Worm (Caenorhabditis elegans) whole organism, mixed stage, embryonic: ENCODE measurements around the gene lin-39.

Experiments used
- M03D4.4 ChIP-seq: sonication (generic microtip); optimal IDR thresholded peaks from 2 replicates; lab custom pipeline; 2017; ENCODE audit warnings: mild to moderate bottlenecking, missing genetic modification characterization, missing compliant biosample characterization
- ces-1 ChIP-seq: fragments of 150-350 bp; optimal IDR thresholded peaks from 2 replicates; lab custom pipeline; 2014; ENCODE audit warnings: missing biosample characterization, missing genetic modification reagents, missing genetic modification characterization
- nhr-28 ChIP-seq: fragments of 150-350 bp; optimal IDR thresholded peaks from 2 replicates; lab custom pipeline; 2014; ENCODE audit warnings: missing biosample characterization, missing genetic modification characterization
- sptf-1 ChIP-seq: sonication (generic microtip); optimal IDR thresholded peaks from 2 replicates; lab custom pipeline; 2017; ENCODE audit warnings: mild to moderate bottlenecking, missing genetic modification characterization, moderate library complexity, missing compliant biosample characterization
- unc-39 ChIP-seq: fragments of 150-350 bp; optimal IDR thresholded peaks from 2 replicates; lab custom pipeline; 2014; ENCODE audit warnings: missing biosample characterization, missing genetic modification characterization
- ztf-11 ChIP-seq: fragments of 150-350 bp; optimal IDR thresholded peaks from 2 replicates; lab custom pipeline; 2014; ENCODE audit warnings: missing biosample characterization, missing genetic modification characterization

ce11 chrIII:7579324-7579723 is 42.9 kb upstream of the lin-39 start, which contains the start of gene mfsd-6:
- TF ChIP-seq ces-1 (GFP tag; lab: Kevin White, UChicago) (no peak), nhr-28 (tag; lab: Kevin White, UChicago) (no peak), M03D4.4 (no peak), ztf-11 (tag; lab: Kevin White, UChicago) (no peak), sptf-1 (tag; lab: Kevin White, UChicago) (no peak), unc-39 (no peak)
